Fruit fly (Drosophila melanogaster): ENCODE data around the gene CG14710.

CG14710 gene

dm6 chr3R:11589764-11590358 lies 30.0 kb upstream of the CG14710 start, which contains the start of gene CG6791 (continued):
- no peak for TF ChIP-seq HHEX (GFP tag; optimal IDR thresholded peaks at IDR 0.05)
- TF ChIP-seq gsb (GFP tag; IDR thresholded peaks at IDR 0.05), result no peak
- TF ChIP-seq CG1602 (GFP tag; optimal IDR thresholded peaks at IDR 0.05), result no peak
- TF ChIP-seq fu2 (GFP tag; optimal IDR thresholded peaks at IDR 0.05), result no peak
- TF ChIP-seq Lhr (GFP tag; optimal IDR thresholded peaks at IDR 0.05), result peak; percentile 42
- TF ChIP-seq Dp (GFP tag; optimal IDR thresholded peaks at IDR 0.05), result peak; percentile 97
- no peak for TF ChIP-seq CG4282 (GFP tag; optimal IDR thresholded peaks at IDR 0.05)
- TF ChIP-seq CG16813 (GFP tag; IDR thresholded peaks at IDR 0.05; ENCODE audit: partially characterized antibody), result peak; percentile 84
- no peak for TF ChIP-seq Dbx (GFP tag; IDR thresholded peaks at IDR 0.05)
- no peak for TF ChIP-seq Dfd (GFP tag; optimal IDR thresholded peaks at IDR 0.05)
- no peak for TF ChIP-seq p53 (GFP tag; optimal IDR thresholded peaks at IDR 0.05)
- no peak for TF ChIP-seq ssp (GFP tag; IDR thresholded peaks at IDR 0.05)
- peak; percentile 24 for TF ChIP-seq Med (GFP tag)
- no peak for TF ChIP-seq CG2120 (GFP tag; optimal IDR thresholded peaks at IDR 0.05)
- TF ChIP-seq fru (optimal IDR thresholded peaks at IDR 0.05), result no peak
- TF ChIP-seq klu (GFP tag; IDR thresholded peaks at IDR 0.05), result no peak
- no peak for TF ChIP-seq CG32772 (GFP tag; IDR thresholded peaks at IDR 0.05)
- TF ChIP-seq CG11085 (GFP tag; IDR thresholded peaks at IDR 0.05), result no peak
- TF ChIP-seq cwo (GFP tag; optimal IDR thresholded peaks at IDR 0.05), result no peak
- TF ChIP-seq cas (GFP tag; IDR thresholded peaks at IDR 0.05), result no peak
- no peak for TF ChIP-seq exex (tag; optimal IDR thresholded peaks at IDR 0.05)
- no peak for TF ChIP-seq pnt (GFP tag; optimal IDR thresholded peaks at IDR 0.05)
- TF ChIP-seq CG13296 (GFP tag; optimal IDR thresholded peaks at IDR 0.05), result no peak
- TF ChIP-seq h (optimal IDR thresholded peaks at IDR 0.05), result no peak
- no peak for TF ChIP-seq pho (GFP tag; optimal IDR thresholded peaks at IDR 0.05)
- TF ChIP-seq sob (GFP tag; IDR thresholded peaks at IDR 0.05), result no peak
- TF ChIP-seq da (GFP tag; optimal IDR thresholded peaks at IDR 0.05), result no peak
- no peak for TF ChIP-seq sim (GFP tag; IDR thresholded peaks at IDR 0.05)
- TF ChIP-seq onecut (GFP tag; IDR thresholded peaks at IDR 0.05), result no peak
- peak; percentile 22 for TF ChIP-seq Ets97D (GFP tag; optimal IDR thresholded peaks at IDR 0.05)
- peak; percentile 50 for TF ChIP-seq cg (GFP tag; optimal IDR thresholded peaks at IDR 0.05)
- TF ChIP-seq hb (GFP tag; IDR thresholded peaks at IDR 0.05; ENCODE audit: partially characterized antibody), result no peak; the same call in 2 of the 3 replicates
- TF ChIP-seq H2.0 (GFP tag; IDR thresholded peaks at IDR 0.05), result no peak
- TF ChIP-seq jigr1 (GFP tag; IDR thresholded peaks at IDR 0.05), result no peak
- TF ChIP-seq E2f2 (GFP tag; IDR thresholded peaks at IDR 0.05), result peak; percentile 99
- TF ChIP-seq CG12104 (GFP tag; optimal IDR thresholded peaks at IDR 0.05), result no peak
- no peak for TF ChIP-seq emc (GFP tag; optimal IDR thresholded peaks at IDR 0.05)
- peak; percentile 69; the same call in 2 of the 3 replicates for TF ChIP-seq vnd (GFP tag; IDR thresholded peaks at IDR 0.05; ENCODE audit: partially characterized antibody)
- TF ChIP-seq Sox100B (GFP tag; optimal IDR thresholded peaks at IDR 0.05), result no peak
- no peak for TF ChIP-seq CG18599 (GFP tag; optimal IDR thresholded peaks at IDR 0.05)
- TF ChIP-seq Hey (tag; optimal IDR thresholded peaks at IDR 0.05), result no peak
- TF ChIP-seq CG16815 (GFP tag; optimal IDR thresholded peaks at IDR 0.05), result no peak
- no peak for TF ChIP-seq CG11723 (GFP tag; optimal IDR thresholded peaks at IDR 0.05)
- no peak for TF ChIP-seq aop (GFP tag; IDR thresholded peaks at IDR 0.05)
- no peak for TF ChIP-seq CG8388 (GFP tag; optimal IDR thresholded peaks at IDR 0.05)
- no peak for TF ChIP-seq CG3407 (GFP tag; optimal IDR thresholded peaks at IDR 0.05)
- no peak for TF ChIP-seq Poxn (GFP tag; IDR thresholded peaks at IDR 0.05)
- no peak for TF ChIP-seq CG30020 (tag; optimal IDR thresholded peaks at IDR 0.05)
- no peak for TF ChIP-seq Nf-YC (tag; optimal IDR thresholded peaks at IDR 0.05)
- TF ChIP-seq fd3F (GFP tag; optimal IDR thresholded peaks at IDR 0.05), result no peak
- no peak for TF ChIP-seq CG18619 (GFP tag; optimal IDR thresholded peaks at IDR 0.05)
- TF ChIP-seq MTF-1 (GFP tag; optimal IDR thresholded peaks at IDR 0.05; ENCODE audit: borderline replicate concordance), result no peak
